Worm (Caenorhabditis elegans): Measurements from ENCODE around the gene R09A8.5.

Gene R09A8.5

DNA sequence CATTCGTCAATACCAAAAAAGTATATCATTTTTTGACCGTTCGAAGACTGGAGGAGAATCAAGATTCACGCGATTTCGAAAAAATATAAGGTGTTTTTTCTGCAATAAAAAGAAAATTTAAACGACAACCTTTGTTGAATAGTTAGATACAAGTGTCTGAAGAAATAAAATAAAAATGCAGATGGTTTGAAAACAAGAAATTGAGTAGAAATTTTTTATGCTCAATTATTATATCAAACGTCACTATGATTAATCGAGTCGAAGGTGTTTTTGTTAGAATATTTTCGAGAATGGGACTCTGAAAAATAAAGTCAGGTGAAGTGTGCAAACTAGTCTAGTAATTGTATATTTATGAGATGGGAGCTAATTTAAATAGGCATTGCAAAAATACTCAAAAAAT, at the start of gene R09A8.5:
Gene R09A8.5 (minus strand): TSS at position 101 of the 400 bp plus-strand sequence.
- no peak for TF ChIP-seq unc-62 (GFP tag; optimal IDR thresholded peaks at IDR 0.05)

ce11 chrX:12689869-12690268, 49.5 kb upstream of the R09A8.5 start:
- no peak for TF ChIP-seq unc-62 (GFP tag; optimal IDR thresholded peaks at IDR 0.05)

DNA sequence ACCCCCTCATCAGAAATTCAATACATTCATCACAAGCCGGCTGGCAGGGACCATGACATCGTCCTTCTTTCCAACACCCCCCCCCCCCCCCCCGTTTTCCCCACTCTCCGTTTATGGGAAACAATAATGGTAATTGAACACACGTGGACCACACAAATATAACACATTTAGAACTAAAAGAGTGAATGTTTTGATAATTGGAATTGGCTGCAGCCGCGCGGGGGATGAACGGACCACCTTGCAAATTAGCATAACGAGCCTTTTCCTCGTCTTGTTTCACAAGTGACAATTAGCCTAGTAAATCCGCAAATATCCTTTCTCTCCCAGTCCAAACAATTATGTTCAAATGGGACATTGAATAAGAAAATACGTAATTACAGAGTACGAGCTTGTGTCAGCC, 48.3 kb upstream of the R09A8.5 start:
- no peak for TF ChIP-seq unc-62 (GFP tag; optimal IDR thresholded peaks at IDR 0.05)

DNA sequence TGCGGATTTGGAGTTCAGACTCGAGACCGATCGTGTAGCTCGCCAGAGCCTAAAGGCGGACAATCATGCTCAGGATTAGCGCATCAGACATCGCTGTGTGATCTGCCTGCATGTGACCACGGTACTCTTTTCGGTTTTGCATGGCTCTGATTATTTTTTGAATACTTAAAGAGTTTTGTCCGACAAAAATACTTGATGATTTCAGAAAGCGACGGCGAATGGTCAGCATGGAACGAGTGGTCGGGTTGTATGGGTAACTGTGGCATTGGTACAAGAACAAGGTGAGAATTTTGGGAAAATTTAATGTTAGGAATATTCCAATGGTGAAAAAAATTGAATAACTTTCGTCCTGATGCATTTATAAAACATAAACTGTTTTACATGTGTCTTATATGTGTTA, 47.1 kb upstream of the R09A8.5 start:
- no peak for TF ChIP-seq unc-62 (GFP tag; optimal IDR thresholded peaks at IDR 0.05)

DNA sequence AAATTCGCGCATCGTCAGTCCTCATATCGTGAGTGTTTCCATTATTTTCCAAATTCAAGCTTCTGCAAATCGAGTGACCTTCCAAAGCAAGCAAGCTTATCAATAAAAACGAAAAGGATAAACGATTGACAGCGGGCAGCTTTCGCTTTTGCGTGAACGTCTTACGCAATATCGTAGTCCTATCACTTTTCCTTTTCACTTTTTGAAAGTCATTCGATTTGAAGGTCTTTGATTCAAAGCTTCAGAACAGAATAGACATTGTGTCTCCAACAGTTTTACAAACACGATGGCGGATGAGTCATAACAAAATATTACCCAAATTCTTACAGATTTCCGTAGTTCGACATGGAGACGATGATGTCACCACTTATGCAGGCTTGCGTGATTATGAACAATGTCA, 39.2 kb upstream of the R09A8.5 start:
- no peak for TF ChIP-seq unc-62 (GFP tag; optimal IDR thresholded peaks at IDR 0.05)

DNA sequence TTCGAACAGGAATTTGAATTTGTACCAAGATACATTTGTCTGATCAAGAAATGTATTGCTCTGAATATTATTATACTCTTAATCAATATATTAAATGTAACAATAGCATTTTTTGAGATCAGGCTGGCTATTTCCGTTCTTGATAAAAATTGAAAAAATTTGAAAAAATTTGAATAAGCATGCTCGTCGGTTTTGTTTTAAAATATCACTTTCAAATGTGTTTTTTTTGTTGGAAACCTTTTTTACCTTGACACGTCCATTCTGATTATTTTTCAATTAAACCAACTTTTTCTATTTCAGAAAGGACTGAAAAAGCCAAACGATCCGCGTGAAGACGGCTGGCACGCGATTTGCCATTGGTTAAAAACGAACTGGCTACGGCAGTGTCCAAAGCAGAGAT, 38.2 kb upstream of the R09A8.5 start, which contains the start of gene adt-1:
Gene adt-1 (plus strand): TSS at position 301 of the 400 bp plus-strand sequence.
- TF ChIP-seq unc-62 (GFP tag; optimal IDR thresholded peaks at IDR 0.05), result no peak

- no peak for TF ChIP-seq unc-62 (GFP tag; optimal IDR thresholded peaks at IDR 0.05)
Measured at ce11 chrX:12677113-12677512, 36.8 kb upstream of the R09A8.5 start.

DNA sequence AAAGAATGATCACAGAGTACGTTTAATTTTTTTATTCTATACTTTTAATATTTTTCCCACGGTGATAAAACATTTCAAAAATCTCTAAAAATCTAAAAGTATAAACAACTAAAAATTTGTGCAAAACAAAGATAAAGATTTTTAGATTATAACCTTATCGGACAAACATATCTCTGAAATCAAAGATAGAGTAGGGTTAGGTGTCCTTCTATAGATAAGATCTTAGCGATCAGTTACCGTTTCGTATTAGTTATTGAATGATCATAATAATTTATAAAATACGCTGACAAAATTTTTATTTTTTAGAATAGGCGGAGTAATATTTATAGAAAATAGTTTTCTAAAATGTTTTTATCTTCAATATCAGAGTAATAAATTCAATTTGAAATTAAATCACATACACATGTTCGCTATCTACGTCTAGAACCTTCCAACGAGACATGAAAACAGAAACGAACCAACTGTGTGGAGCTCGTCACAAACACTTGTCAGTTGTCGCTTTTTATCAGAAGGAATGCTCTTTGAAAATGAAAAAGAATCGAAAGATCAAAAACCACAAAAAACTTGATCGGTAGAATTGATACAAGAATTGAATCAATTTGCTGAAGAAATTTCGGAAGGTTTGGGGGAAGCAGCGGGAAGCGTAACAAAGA, 31.4 kb upstream of the R09A8.5 start:
- TF ChIP-seq unc-62 (GFP tag; optimal IDR thresholded peaks at IDR 0.05), result no peak

DNA sequence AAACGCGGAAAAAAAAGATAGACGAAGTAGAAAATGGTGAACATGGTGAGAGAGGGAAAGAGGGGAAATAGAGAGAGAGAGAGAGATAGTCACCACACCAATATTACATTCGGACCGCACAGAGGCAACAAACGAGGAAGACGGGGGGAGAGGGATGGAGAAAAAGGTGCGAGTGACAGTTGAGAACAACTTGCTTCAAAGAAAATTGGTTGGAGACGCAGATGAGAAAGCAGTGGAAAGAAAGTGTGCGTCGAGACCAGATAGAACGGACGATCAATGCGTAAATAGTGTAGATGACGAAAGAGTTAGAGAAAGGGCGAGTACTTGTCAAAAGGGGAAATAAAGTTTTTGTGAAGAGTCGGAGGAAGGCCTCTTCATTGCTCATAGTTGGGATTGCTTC, 30.0 kb upstream of the R09A8.5 start:
- no peak for TF ChIP-seq unc-62 (GFP tag; optimal IDR thresholded peaks at IDR 0.05)

DNA sequence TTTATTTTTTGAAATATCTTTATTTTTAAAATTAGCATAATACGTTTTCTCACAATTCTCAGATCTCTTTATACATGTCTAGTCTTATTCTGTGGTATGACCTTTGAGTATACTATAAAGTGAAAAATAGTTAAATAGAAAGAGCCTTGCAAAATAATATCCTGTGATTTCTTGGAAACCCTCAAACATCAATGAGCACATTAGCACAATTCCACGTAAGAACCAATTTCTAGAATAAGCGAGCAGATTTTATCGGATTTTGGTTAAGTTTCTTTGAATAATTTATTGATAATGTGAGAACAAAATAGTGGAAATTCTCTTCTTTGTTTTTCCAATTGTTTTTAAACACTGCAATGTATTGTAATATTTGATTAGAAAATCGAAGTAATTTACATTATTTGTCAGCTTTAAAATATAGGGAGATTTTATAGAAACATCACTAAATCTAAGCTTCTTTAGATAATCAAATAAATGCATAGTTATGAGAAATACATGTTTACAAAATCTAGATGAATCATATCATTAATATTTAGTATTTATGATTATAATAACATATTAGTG, 28.7 kb upstream of the R09A8.5 start:
- no peak for TF ChIP-seq unc-62 (GFP tag; optimal IDR thresholded peaks at IDR 0.05)

DNA sequence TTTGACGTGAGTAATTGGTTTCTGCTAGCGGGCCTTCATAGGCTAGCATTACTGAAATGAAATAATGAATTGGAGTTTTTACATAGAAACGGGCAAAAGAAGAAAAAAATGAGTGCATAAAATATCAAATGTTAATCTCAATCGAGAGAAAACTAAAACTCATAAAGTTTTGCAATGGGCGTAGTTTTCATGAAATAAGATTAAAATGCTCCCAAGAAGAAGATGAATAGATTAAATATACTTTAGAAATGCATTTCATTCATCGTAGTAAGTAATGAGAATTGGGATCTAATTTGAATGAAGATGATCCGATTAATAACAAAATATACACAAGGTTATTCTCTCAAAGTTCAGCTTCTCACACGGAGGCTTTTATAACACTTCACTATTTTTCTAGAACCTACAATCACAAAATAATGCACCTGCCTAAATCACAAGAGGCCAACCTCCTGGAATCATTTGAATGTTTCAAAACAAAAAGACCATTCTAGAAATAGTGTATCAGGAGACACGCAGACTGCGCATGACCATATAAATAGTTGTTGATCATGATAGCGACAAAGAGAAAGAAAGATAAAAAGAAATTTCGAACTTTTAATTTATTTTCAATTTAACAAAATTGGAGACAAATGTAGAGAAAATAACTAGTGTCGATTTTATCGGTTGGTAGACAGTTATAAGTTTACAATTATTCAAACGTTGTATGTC, 27.6 kb upstream of the R09A8.5 start, which contains the start of gene nhr-17:
Gene nhr-17 (minus strand): TSS at position 51 of the 708 bp plus-strand sequence.
- no peak for TF ChIP-seq unc-62 (GFP tag; optimal IDR thresholded peaks at IDR 0.05)

DNA sequence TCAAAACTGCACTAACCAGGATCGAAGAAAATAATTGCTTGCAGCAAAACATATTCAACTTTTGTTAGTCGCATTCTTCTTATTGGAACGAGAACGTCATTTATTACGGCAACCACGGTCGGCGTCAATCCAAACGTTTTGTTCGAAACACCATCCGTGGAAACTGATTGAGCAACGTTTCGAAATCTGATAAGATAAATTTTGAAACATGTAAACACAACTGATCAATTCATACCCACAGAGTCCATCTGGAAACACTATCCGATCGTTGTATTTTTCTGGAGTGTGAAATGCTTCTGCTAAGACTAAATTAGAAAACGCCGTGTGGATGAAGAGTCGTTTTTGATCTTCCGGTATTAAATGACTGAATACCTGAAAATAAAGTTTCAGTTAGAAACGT, 25.4 kb upstream of the R09A8.5 start:
- TF ChIP-seq unc-62 (GFP tag; optimal IDR thresholded peaks at IDR 0.05), result no peak

DNA sequence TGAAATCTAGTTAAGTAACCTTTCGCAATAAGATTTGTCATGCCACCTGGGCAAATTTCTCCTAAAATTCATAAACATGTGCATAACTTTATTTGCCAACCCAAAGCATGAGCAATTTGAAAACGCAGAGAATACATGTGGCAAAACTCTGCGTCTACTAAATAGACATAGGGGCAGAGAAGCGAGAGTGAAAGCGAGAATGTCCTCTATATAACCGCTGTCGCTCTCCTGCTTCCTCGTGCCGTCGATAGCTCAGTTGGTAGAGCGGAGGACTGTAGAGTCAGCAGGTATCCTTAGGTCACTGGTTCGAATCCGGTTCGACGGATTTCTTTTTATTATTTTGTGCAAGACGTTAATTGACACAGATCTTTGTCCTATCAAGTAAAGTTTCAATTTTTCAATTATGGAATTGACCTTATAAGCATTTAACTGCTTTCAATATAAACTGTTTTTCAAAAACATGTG, 24.7 kb upstream of the R09A8.5 start:
- TF ChIP-seq unc-62 (GFP tag; optimal IDR thresholded peaks at IDR 0.05), result no peak

ce11 chrX:12664443-12664842, 24.1 kb upstream of the R09A8.5 start:
- TF ChIP-seq unc-62 (GFP tag; optimal IDR thresholded peaks at IDR 0.05), result no peak

ce11 chrX:12663537-12663936, 23.2 kb upstream of the R09A8.5 start, which contains the start of gene nlp-76:
Gene nlp-76 (minus strand): TSS chrX:12663903.
- TF ChIP-seq unc-62 (GFP tag; optimal IDR thresholded peaks at IDR 0.05), result no peak

ce11 chrX:12663114-12663513, 22.8 kb upstream of the R09A8.5 start:
- no peak for TF ChIP-seq unc-62 (GFP tag; optimal IDR thresholded peaks at IDR 0.05)

ce11 chrX:12661091-12661526, 20.8 kb upstream of the R09A8.5 start:
- TF ChIP-seq unc-62 (GFP tag; optimal IDR thresholded peaks at IDR 0.05), result no peak

All from whole organism, dauer.